Worm (Caenorhabditis elegans) whole organism, late embryonic: ENCODE measurements around the gene T05B9.1.
A peak's percentile ranks its signal among the peaks of the same experiment; 100 is the strongest.

ENCODE experiments used
- F13H6.1 ChIP-seq: sonication (generic microtip); optimal IDR thresholded peaks from 2 replicates; lab custom pipeline; 2016; ENCODE audit warnings: missing genetic modification characterization, missing compliant biosample characterization
- K02D7.2 ChIP-seq: sonication (generic microtip); optimal IDR thresholded peaks from 2 replicates; lab custom pipeline; 2017; ENCODE audit warnings: mild to moderate bottlenecking, missing genetic modification characterization, missing compliant biosample characterization
- K09A11.1 ChIP-seq: sonication (generic microtip); optimal IDR thresholded peaks from 2 replicates; lab custom pipeline; 2017; ENCODE audit warnings: antibody characterized with exemption, mild to moderate bottlenecking, missing genetic modification characterization, missing compliant biosample characterization; ENCODE audit not compliant: insufficient read depth
- Y22D7AL.16 ChIP-seq: sonication (generic microtip); optimal IDR thresholded peaks from 2 replicates; lab custom pipeline; 2016; ENCODE audit warnings: missing genetic modification characterization, missing compliant biosample characterization
- ahr-1 ChIP-seq: sonication (generic microtip); optimal IDR thresholded peaks from 2 replicates; lab custom pipeline; 2016; ENCODE audit warnings: missing genetic modification characterization, missing compliant biosample characterization
- ceh-14 ChIP-seq: sonication (generic microtip); optimal IDR thresholded peaks from 2 replicates; lab custom pipeline; 2016; ENCODE audit warnings: missing genotype, missing genetic modification characterization, missing compliant biosample characterization
- ceh-2 ChIP-seq: sonication (generic microtip); optimal IDR thresholded peaks from 2 replicates; lab custom pipeline; 2016; ENCODE audit warnings: missing genotype, missing genetic modification characterization, missing compliant biosample characterization
- ceh-22 ChIP-seq: sonication (generic microtip); optimal IDR thresholded peaks from 2 replicates; lab custom pipeline; 2017; ENCODE audit warnings: missing biosample characterization, missing genetic modification characterization
- ceh-24 ChIP-seq: sonication (generic microtip); optimal IDR thresholded peaks from 2 replicates; lab custom pipeline; 2016; ENCODE audit warnings: mild to moderate bottlenecking, missing genetic modification characterization, missing compliant biosample characterization
- ceh-34 ChIP-seq: sonication (generic microtip); optimal IDR thresholded peaks from 2 replicates; lab custom pipeline; 2016; ENCODE audit warnings: mild to moderate bottlenecking, missing genetic modification characterization, missing compliant biosample characterization
- ceh-6 ChIP-seq: fragments of 200-800 bp; sonication (Bioruptor generic); optimal IDR thresholded peaks from 2 replicates; lab custom pipeline; 2018; ENCODE audit warnings: mild to moderate bottlenecking, missing genetic modification characterization, missing compliant biosample characterization
- ceh-9 ChIP-seq: sonication (generic microtip); optimal IDR thresholded peaks from 2 replicates; lab custom pipeline; 2016; ENCODE audit warnings: mild to moderate bottlenecking, missing genetic modification characterization, inconsistent platforms, missing compliant biosample characterization
- che-1 ChIP-seq: sonication (generic microtip); optimal IDR thresholded peaks from 2 replicates; lab custom pipeline; 2016; ENCODE audit warnings: mild to moderate bottlenecking, missing genetic modification characterization, missing compliant biosample characterization
- dmd-4 ChIP-seq: sonication (generic microtip); optimal IDR thresholded peaks from 2 replicates; lab custom pipeline; 2016; ENCODE audit warnings: borderline replicate concordance, missing genetic modification characterization, missing compliant biosample characterization
- dve-1 ChIP-seq: sonication (generic microtip); optimal IDR thresholded peaks from 2 replicates; lab custom pipeline; 2017; ENCODE audit warnings: antibody characterized with exemption, mild to moderate bottlenecking, missing genetic modification characterization, missing compliant biosample characterization
- fkh-10 ChIP-seq: fragments of 150-350 bp; optimal IDR thresholded peaks from 2 replicates; lab custom pipeline; 2014; ENCODE audit warnings: missing biosample characterization, missing genetic modification reagents, missing genetic modification characterization
- fkh-6 ChIP-seq: sonication (generic microtip); optimal IDR thresholded peaks from 2 replicates; lab custom pipeline; 2016; ENCODE audit warnings: missing genetic modification characterization, missing compliant biosample characterization
- gmeb-2 ChIP-seq: sonication (generic microtip); optimal IDR thresholded peaks from 2 replicates; lab custom pipeline; 2016; ENCODE audit warnings: missing genetic modification characterization, inconsistent platforms, missing compliant biosample characterization
- hlh-13 ChIP-seq: fragments of 200-800 bp; sonication (Bioruptor generic); optimal IDR thresholded peaks from 2 replicates; lab custom pipeline; 2018; ENCODE audit warnings: mild to moderate bottlenecking, missing genetic modification characterization, missing compliant biosample characterization
- hlh-8 ChIP-seq: sonication (generic microtip); optimal IDR thresholded peaks from 2 replicates; lab custom pipeline; 2016; ENCODE audit warnings: missing genotype, missing genetic modification characterization, missing compliant biosample characterization
- mec-3 ChIP-seq: sonication (generic microtip); optimal IDR thresholded peaks from 2 replicates; lab custom pipeline; 2016; ENCODE audit warnings: borderline replicate concordance, missing genetic modification characterization, missing compliant biosample characterization
- nfya-1 ChIP-seq: sonication (generic microtip); optimal IDR thresholded peaks from 2 replicates; lab custom pipeline; 2017; ENCODE audit warnings: missing genetic modification characterization, mild to moderate bottlenecking, missing compliant biosample characterization, antibody characterized with exemption, moderate library complexity
- nhr-11 ChIP-seq: fragments of 150-350 bp; optimal IDR thresholded peaks from 2 replicates; lab custom pipeline; 2014; ENCODE audit warnings: missing biosample characterization, missing genetic modification characterization
- nhr-232 ChIP-seq: sonication (generic microtip); optimal IDR thresholded peaks from 2 replicates; lab custom pipeline; 2016; ENCODE audit warnings: missing genetic modification characterization, missing compliant biosample characterization
- npax-4 ChIP-seq: sonication (generic microtip); optimal IDR thresholded peaks from 2 replicates; lab custom pipeline; 2016; ENCODE audit warnings: missing genetic modification characterization, missing compliant biosample characterization
- pat-9 ChIP-seq: fragments of 200-800 bp; sonication (Bioruptor generic); optimal IDR thresholded peaks from 2 replicates; lab custom pipeline; 2018; ENCODE audit warnings: mild to moderate bottlenecking, missing genetic modification characterization, moderate library complexity, missing compliant biosample characterization
- pax-1 ChIP-seq: fragments of 150-350 bp; optimal IDR thresholded peaks from 2 replicates; lab custom pipeline; 2014; ENCODE audit warnings: missing biosample characterization, missing genetic modification characterization
- pqm-1 ChIP-seq: sonication (generic microtip); optimal IDR thresholded peaks from 2 replicates; lab custom pipeline; 2016; ENCODE audit warnings: missing genetic modification characterization, missing compliant biosample characterization
- pros-1 ChIP-seq: fragments of 150-350 bp; optimal IDR thresholded peaks from 2 replicates; lab custom pipeline; 2014; ENCODE audit warnings: missing biosample characterization, missing genetic modification reagents, missing genetic modification characterization
- ref-2 ChIP-seq: sonication (generic microtip); optimal IDR thresholded peaks from 2 replicates; lab custom pipeline; 2016; ENCODE audit warnings: missing genetic modification characterization, missing compliant biosample characterization
- rnt-1 ChIP-seq: sonication (generic microtip); optimal IDR thresholded peaks from 2 replicates; lab custom pipeline; 2016; ENCODE audit warnings: missing genetic modification characterization, missing compliant biosample characterization
- sdc-2 ChIP-seq: sonication (generic microtip); optimal IDR thresholded peaks from 2 replicates; lab custom pipeline; 2016; ENCODE audit warnings: missing genotype, missing genetic modification characterization, missing compliant biosample characterization
- sox-2 ChIP-seq: fragments of 200-800 bp; sonication (Bioruptor generic); IDR thresholded peaks from 2 replicates; pipeline ENCODE4 v1.3.6; 2022; ENCODE audit warnings: missing genetic modification reagents, missing genetic modification characterization, missing compliant biosample characterization
- ttx-3 ChIP-seq: sonication (generic microtip); optimal IDR thresholded peaks from 2 replicates; lab custom pipeline; 2016; ENCODE audit warnings: missing genetic modification reagents, missing genetic modification characterization, missing compliant biosample characterization
- unc-3 ChIP-seq, 2 experiments: fragments of 200-800 bp in 1 of 2; sonication (Bioruptor generic) in 1 of 2; sonication (generic microtip) in 1 of 2; conservative IDR thresholded peaks in 1 of 2; optimal IDR thresholded peaks in 1 of 2; 2 replicates each; pipeline versions ENCODE4 v1.3.6 to Lab custom; 2016 to 2022; ENCODE audit warnings: missing compliant biosample characterization in 2 of 2, missing genetic modification characterization in 2 of 2, missing genetic modification reagents in 1 of 2
- unc-42 ChIP-seq: sonication (generic microtip); optimal IDR thresholded peaks from 2 replicates; lab custom pipeline; 2016; ENCODE audit warnings: missing genotype, missing genetic modification characterization, missing compliant biosample characterization

The T05B9.1 gene

DNA sequence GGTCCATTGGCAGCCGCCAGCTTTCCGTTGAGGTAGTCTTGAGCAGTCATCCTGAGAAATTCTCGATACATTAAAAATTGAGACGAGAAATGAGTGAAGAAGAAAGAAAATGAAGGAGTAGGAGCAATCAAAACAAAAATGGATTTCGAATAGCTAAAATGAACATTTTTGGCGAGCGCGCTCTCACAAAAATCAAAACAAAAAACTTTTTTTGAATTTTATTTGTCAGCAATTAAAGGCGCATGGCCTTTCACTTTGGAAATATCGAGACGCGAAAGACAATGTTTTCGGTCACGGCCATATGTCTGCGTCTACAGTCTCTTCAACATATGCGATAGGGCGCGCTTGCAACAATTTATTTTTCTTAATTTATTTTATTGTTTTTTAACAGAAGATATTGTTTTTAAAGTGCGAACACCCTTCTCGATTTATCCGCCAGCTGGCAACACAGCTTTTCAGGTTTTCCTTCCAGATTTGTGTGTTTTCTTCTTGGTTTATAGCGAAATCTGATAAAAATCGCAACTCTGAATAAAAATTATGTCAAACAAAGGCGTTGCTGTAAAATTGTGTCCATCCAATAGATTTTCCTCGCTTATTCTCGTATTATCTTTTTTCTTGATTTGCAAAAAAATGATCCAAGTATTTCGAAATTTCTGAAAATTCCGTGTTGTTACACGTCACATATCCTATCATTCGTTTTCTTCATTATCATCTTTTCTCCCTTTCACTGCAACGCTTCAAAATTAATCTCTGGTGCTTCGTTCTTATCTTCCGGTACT, 21.9 kb downstream of the T05B9.1 start, which contains the start of the genes rpn-9 and T06D8.9 (continued):
- TF ChIP-seq nhr-232 (tag; lab: Kevin White, UChicago) (no peak), dmd-4 (tag; lab: Kevin White, UChicago) (no peak), dve-1 (tag; lab: Kevin White, UChicago) (no peak), pros-1 (no peak), pax-1 (tag; lab: Kevin White, UChicago) (no peak), unc-3 (GFP tag; conservative IDR thresholded peaks at IDR 0.05; lab: Robert Waterston, UW) (no peak), unc-3 (tag; optimal IDR thresholded peaks at IDR 0.05; lab: Kevin White, UChicago) (no peak), nfya-1 (tag; lab: Kevin White, UChicago) (peak; percentile 73), pqm-1 (tag; lab: Kevin White, UChicago) (no peak), ahr-1 (tag; lab: Kevin White, UChicago) (no peak), ceh-14 (tag; lab: Kevin White, UChicago) (peak; percentile 29), pat-9 (no peak), mec-3 (no peak), rnt-1 (tag; lab: Kevin White, UChicago) (peak; percentile 33), ref-2 (tag; lab: Kevin White, UChicago) (no peak), sox-2 (no peak), hlh-8 (tag; lab: Kevin White, UChicago) (peak; percentile 23), fkh-6 (tag; lab: Kevin White, UChicago) (no peak), gmeb-2 (tag; lab: Kevin White, UChicago) (no peak), ceh-24 (tag; lab: Kevin White, UChicago) (no peak), ceh-34 (peak; percentile 26), K02D7.2 (tag; lab: Kevin White, UChicago) (no peak), nhr-11 (tag; lab: Kevin White, UChicago) (no peak), hlh-13 (GFP tag; lab: Kevin White, UChicago) (no peak)

DNA sequence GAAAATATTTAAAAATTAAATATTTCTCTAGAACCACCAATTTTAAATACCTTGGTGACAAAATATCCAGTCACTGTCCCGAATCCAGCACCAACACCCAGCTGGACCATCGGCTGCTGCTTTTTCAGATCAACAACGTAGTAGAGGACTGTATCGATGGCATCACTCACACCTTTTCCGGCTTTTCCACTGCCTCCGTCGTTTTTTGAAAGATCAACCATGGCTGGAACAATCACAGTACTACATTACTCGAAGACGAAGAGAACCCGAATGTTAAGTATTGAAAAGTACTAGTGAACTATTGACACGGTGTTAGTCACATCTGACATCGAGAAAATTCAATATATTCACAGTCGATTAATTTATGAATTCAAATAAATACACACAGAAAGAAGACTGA, 23.9 kb downstream of the T05B9.1 start, which contains the start of gene fndc-1:
fndc-1 (minus strand) TSS at position 227 of the 400 bp plus-strand sequence.
- TF ChIP-seq hlh-8 (tag; lab: Kevin White, UChicago), result no peak
- TF ChIP-seq K09A11.1 (tag; lab: Kevin White, UChicago), result no peak
- no peak for TF ChIP-seq ttx-3 (tag; lab: Kevin White, UChicago)
- no peak for TF ChIP-seq ceh-2 (tag; lab: Kevin White, UChicago)
- TF ChIP-seq mec-3, result no peak
- no peak for TF ChIP-seq F13H6.1 (tag; lab: Kevin White, UChicago)
- no peak for TF ChIP-seq npax-4
- TF ChIP-seq ceh-22 (tag; lab: Kevin White, UChicago), result no peak
- TF ChIP-seq sdc-2, result no peak
- TF ChIP-seq fkh-10, result no peak
- TF ChIP-seq pax-1 (tag; lab: Kevin White, UChicago), result no peak
- TF ChIP-seq ref-2 (tag; lab: Kevin White, UChicago), result no peak
- no peak for TF ChIP-seq unc-42
- no peak for TF ChIP-seq ceh-9 (tag; lab: Kevin White, UChicago)
- TF ChIP-seq che-1 (tag; lab: Kevin White, UChicago), result no peak
- no peak for TF ChIP-seq ceh-6 (GFP tag; lab: Kevin White, UChicago)

DNA sequence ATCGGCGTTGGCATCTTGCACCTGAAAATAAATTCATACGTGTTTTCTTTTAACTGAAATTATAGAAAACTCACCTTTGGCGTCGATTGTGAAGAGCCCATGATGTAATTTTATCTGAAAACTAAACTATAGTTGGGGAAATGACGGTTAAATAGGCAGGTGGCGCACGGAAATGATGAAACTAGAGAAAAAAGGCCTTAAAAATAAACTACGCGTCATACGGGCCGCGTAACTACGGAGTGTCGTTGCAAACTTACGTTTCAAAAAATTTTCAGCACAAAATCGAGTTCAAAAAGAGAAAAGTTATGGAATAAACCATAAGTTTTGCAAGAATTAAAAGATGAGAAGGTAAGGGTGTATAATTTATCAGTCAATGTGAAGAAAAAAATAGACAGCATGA, 24.7 kb downstream of the T05B9.1 start, which contains the start of gene cchl-1:
cchl-1 (minus strand) TSS at position 114 of the 400 bp plus-strand sequence.
- TF ChIP-seq nfya-1 (tag; lab: Kevin White, UChicago) (peak; percentile 7), Y22D7AL.16 (no peak), dve-1 (tag; lab: Kevin White, UChicago) (no peak)
